Worm (Caenorhabditis elegans): ENCODE data around the gene srd-13.

The srd-13 gene

ce11 chrIV:5591134-5591533, 44.3 kb downstream of the srd-13 start (continued):
- TF ChIP-seq ztf-4 (tag; optimal IDR thresholded peaks at IDR 0.05) (peak; percentile 54), nhr-12 (tag; optimal IDR thresholded peaks at IDR 0.05) (no peak), nhr-11 (tag; optimal IDR thresholded peaks at IDR 0.05) (no peak), nhr-25 (tag; optimal IDR thresholded peaks at IDR 0.05) (peak; percentile 83), ztf-11 (tag; optimal IDR thresholded peaks at IDR 0.05) (no peak), snpc-4 (tag; optimal IDR thresholded peaks at IDR 0.05) (no peak), lin-13 (GFP tag; optimal IDR thresholded peaks at IDR 0.05) (no peak), nhr-6 (tag; optimal IDR thresholded peaks at IDR 0.05) (peak; percentile 69), gmeb-1 (tag; optimal IDR thresholded peaks at IDR 0.05) (peak; percentile 70), sem-4 (tag; optimal IDR thresholded peaks at IDR 0.05) (peak; percentile 4), F13H6.1 (tag; optimal IDR thresholded peaks at IDR 0.05) (peak; percentile 90), R02D3.7 (tag; optimal IDR thresholded peaks at IDR 0.05) (no peak), blmp-1 (tag; optimal IDR thresholded peaks at IDR 0.05; ENCODE audit: insufficient read depth) (peak; percentile 44), nhr-77 (tag; optimal IDR thresholded peaks at IDR 0.05) (no peak), peb-1 (tag; optimal IDR thresholded peaks at IDR 0.05) (no peak), lin-39 (tag; optimal IDR thresholded peaks at IDR 0.05) (no peak), aly-2 (tag; optimal IDR thresholded peaks at IDR 0.05) (no peak), sma-9 (GFP tag; optimal IDR thresholded peaks at IDR 0.05) (peak; percentile 91), sma-9 (tag; optimal IDR thresholded peaks at IDR 0.05) (no peak), nhr-21 (tag; optimal IDR thresholded peaks at IDR 0.05) (peak; percentile 49), lsy-2 (tag; optimal IDR thresholded peaks at IDR 0.05) (peak in 1 of 2 experiments; percentile 76)

- peak; percentile 42 for TF ChIP-seq crh-2 (tag; optimal IDR thresholded peaks at IDR 0.05)
- TF ChIP-seq ztf-1 (GFP tag; conservative IDR thresholded peaks at IDR 0.05): no peak
- peak; percentile 33 for TF ChIP-seq sma-3 (GFP tag; optimal IDR thresholded peaks at IDR 0.05)
- TF ChIP-seq unc-55 (GFP tag; optimal IDR thresholded peaks at IDR 0.05): no peak
- peak; percentile 52 for TF ChIP-seq gmeb-1 (tag; optimal IDR thresholded peaks at IDR 0.05)
- peak; percentile 3 for TF ChIP-seq ztf-4 (tag; optimal IDR thresholded peaks at IDR 0.05)
- TF ChIP-seq sma-9 (GFP tag; optimal IDR thresholded peaks at IDR 0.05): peak; percentile 84
- TF ChIP-seq sma-9 (tag; optimal IDR thresholded peaks at IDR 0.05): no peak
- peak; percentile 21 for TF ChIP-seq egl-27 (tag; optimal IDR thresholded peaks at IDR 0.05)
- TF ChIP-seq C34F6.9 (tag; optimal IDR thresholded peaks at IDR 0.05): peak; percentile 2
- TF ChIP-seq lsy-2 (tag; optimal IDR thresholded peaks at IDR 0.05): peak in 1 of 2 experiments; percentile 55
- TF ChIP-seq nhr-129 (tag; optimal IDR thresholded peaks at IDR 0.05): peak; percentile 87
- peak; percentile 83 for TF ChIP-seq fos-1 (tag; optimal IDR thresholded peaks at IDR 0.05)
- TF ChIP-seq F13H6.1 (tag; optimal IDR thresholded peaks at IDR 0.05): peak; percentile 71
- no peak for TF ChIP-seq nhr-11 (tag; optimal IDR thresholded peaks at IDR 0.05)
Measured at ce11 chrIV:5590120-5590519, 45.3 kb downstream of the srd-13 start.

- TF ChIP-seq nhr-129 (tag; optimal IDR thresholded peaks at IDR 0.05) (peak; percentile 83), lsy-2 (tag; optimal IDR thresholded peaks at IDR 0.05) (peak in 1 of 2 experiments; percentile 11), nhr-237 (tag; optimal IDR thresholded peaks at IDR 0.05) (no peak)
Measured at ce11 chrIV:5587964-5588860, 47.2 kb downstream of the srd-13 start.

- TF ChIP-seq nhr-129 (tag; optimal IDR thresholded peaks at IDR 0.05) (peak; percentile 84), Y55F3AM.14 (GFP tag; optimal IDR thresholded peaks at IDR 0.05) (peak; percentile 92), aly-2 (tag; optimal IDR thresholded peaks at IDR 0.05) (no peak), lsy-2 (tag; optimal IDR thresholded peaks at IDR 0.05) (peak in 1 of 2 experiments; percentile 33), C34F6.9 (tag; optimal IDR thresholded peaks at IDR 0.05) (peak; percentile 16), crh-2 (tag; optimal IDR thresholded peaks at IDR 0.05) (peak; percentile 77), R02D3.7 (tag; optimal IDR thresholded peaks at IDR 0.05) (no peak)
Measured at ce11 chrIV:5586320-5586720, 49.1 kb downstream of the srd-13 start.

ce11 chrIV:5584384-5584783, 51.1 kb downstream of the srd-13 start, which contains the start of gene fkh-7:
fkh-7 (plus strand) TSS chrIV:5584684.
- TF ChIP-seq ztf-11 (tag; optimal IDR thresholded peaks at IDR 0.05): no peak
- TF ChIP-seq nhr-11 (tag; optimal IDR thresholded peaks at IDR 0.05): no peak
- TF ChIP-seq mdl-1 (tag; optimal IDR thresholded peaks at IDR 0.05): no peak
- no peak for TF ChIP-seq egl-27 (tag; optimal IDR thresholded peaks at IDR 0.05)
- no peak for TF ChIP-seq elt-1 (tag; optimal IDR thresholded peaks at IDR 0.05)
- no peak for TF ChIP-seq crh-2 (tag; optimal IDR thresholded peaks at IDR 0.05)
- no peak for TF ChIP-seq ama-1 (optimal IDR thresholded peaks at IDR 0.05)
- no peak for TF ChIP-seq nhr-237 (tag; optimal IDR thresholded peaks at IDR 0.05)
- TF ChIP-seq ZK546.5 (tag; optimal IDR thresholded peaks at IDR 0.05): no peak
- TF ChIP-seq blmp-1 (tag; optimal IDR thresholded peaks at IDR 0.05; ENCODE audit: insufficient read depth): no peak
- TF ChIP-seq aly-2 (tag; optimal IDR thresholded peaks at IDR 0.05): no peak
- no peak for TF ChIP-seq unc-39 (tag; optimal IDR thresholded peaks at IDR 0.05)
- TF ChIP-seq nhr-23 (tag; optimal IDR thresholded peaks at IDR 0.05): no peak
- no peak for TF ChIP-seq nhr-10 (tag; optimal IDR thresholded peaks at IDR 0.05)
- TF ChIP-seq nhr-6 (tag; optimal IDR thresholded peaks at IDR 0.05): no peak
